Fruit fly (Drosophila melanogaster): ENCODE measurements around the gene CG5895.

The CG5895 gene

dm6 chr3L:16048086-16048485, 12.8 kb downstream of the CG5895 start (continued):
- TF ChIP-seq achi (GFP tag; optimal IDR thresholded peaks at IDR 0.05) (peak; percentile 51), Eip78C (GFP tag) (peak; percentile 91), Eip75B (GFP tag; optimal IDR thresholded peaks at IDR 0.05) (peak; percentile 61), CG6163 (GFP tag; IDR thresholded peaks at IDR 0.05) (peak; percentile 81), CG31627 (GFP tag; optimal IDR thresholded peaks at IDR 0.05) (peak; percentile 81), CG34406 (GFP tag; optimal IDR thresholded peaks at IDR 0.05) (peak; percentile 64), Gug (GFP tag; IDR thresholded peaks at IDR 0.05) (peak; percentile 34; the same call in 1 of the 2 replicates), CG6808 (GFP tag; optimal IDR thresholded peaks at IDR 0.05) (peak; percentile 68), CG8119 (GFP tag; IDR thresholded peaks at IDR 0.05) (peak; percentile 71), CG15336 (GFP tag; IDR thresholded peaks at IDR 0.05) (peak; percentile 74), Sox15 (GFP tag; optimal IDR thresholded peaks at IDR 0.05) (peak; percentile 48), CG11294 (GFP tag; IDR thresholded peaks at IDR 0.05) (peak; percentile 45; the same call in 1 of the 2 replicates), OdsH (GFP tag; optimal IDR thresholded peaks at IDR 0.05) (peak; percentile 60), CG1621 (tag; optimal IDR thresholded peaks at IDR 0.05) (peak; percentile 74), pdm3 (GFP tag; optimal IDR thresholded peaks at IDR 0.05) (peak; percentile 80), Smox (GFP tag; optimal IDR thresholded peaks at IDR 0.05) (peak; percentile 65), fd59A (GFP tag; optimal IDR thresholded peaks at IDR 0.05) (peak; percentile 59), acj6 (GFP tag; optimal IDR thresholded peaks at IDR 0.05) (peak; percentile 69), svp (GFP tag) (peak; percentile 88), CG8319 (GFP tag; optimal IDR thresholded peaks at IDR 0.05) (peak; percentile 52), Hr38 (GFP tag; optimal IDR thresholded peaks at IDR 0.05) (no peak), Sox14 (GFP tag; optimal IDR thresholded peaks at IDR 0.05) (peak; percentile 80), topi (GFP tag; optimal IDR thresholded peaks at IDR 0.05) (peak; percentile 83)

- TF ChIP-seq CG16779 (tag; optimal IDR thresholded peaks at IDR 0.05), result no peak
- no peak for TF ChIP-seq CG6792 (GFP tag; optimal IDR thresholded peaks at IDR 0.05)
- TF ChIP-seq CG11294 (GFP tag; IDR thresholded peaks at IDR 0.05), result no peak
- TF ChIP-seq Eip75B (GFP tag; optimal IDR thresholded peaks at IDR 0.05), result no peak
- no peak for TF ChIP-seq pdm3 (GFP tag; optimal IDR thresholded peaks at IDR 0.05)
- peak; percentile 37 for TF ChIP-seq Ets96B (tag; optimal IDR thresholded peaks at IDR 0.05)
- TF ChIP-seq fkh (GFP tag; optimal IDR thresholded peaks at IDR 0.05), result no peak
- TF ChIP-seq Hr4 (GFP tag; optimal IDR thresholded peaks at IDR 0.05), result no peak
- TF ChIP-seq CG15336 (GFP tag; IDR thresholded peaks at IDR 0.05), result no peak
- no peak for TF ChIP-seq spab (GFP tag; optimal IDR thresholded peaks at IDR 0.05)
- no peak for TF ChIP-seq Met (GFP tag; optimal IDR thresholded peaks at IDR 0.05)
- TF ChIP-seq OdsH (GFP tag; optimal IDR thresholded peaks at IDR 0.05), result peak; percentile 16
- TF ChIP-seq CG6808 (GFP tag; optimal IDR thresholded peaks at IDR 0.05), result no peak
- no peak for TF ChIP-seq achi (GFP tag; optimal IDR thresholded peaks at IDR 0.05)
- TF ChIP-seq Lpt (GFP tag; optimal IDR thresholded peaks at IDR 0.05), result no peak
- TF ChIP-seq acj6 (GFP tag; optimal IDR thresholded peaks at IDR 0.05), result no peak
- TF ChIP-seq svp (GFP tag), result peak; percentile 49
- no peak for TF ChIP-seq salr (GFP tag; optimal IDR thresholded peaks at IDR 0.05)
- no peak for TF ChIP-seq CG11762 (GFP tag; optimal IDR thresholded peaks at IDR 0.05; ENCODE audit: insufficient read depth)
- no peak for TF ChIP-seq CG6276 (GFP tag; optimal IDR thresholded peaks at IDR 0.05)
- peak; percentile 95 for TF ChIP-seq dsx (GFP tag; optimal IDR thresholded peaks at IDR 0.05; ENCODE audit: poor library complexity, severe bottlenecking)
- TF ChIP-seq net (GFP tag; optimal IDR thresholded peaks at IDR 0.05), result no peak
- TF ChIP-seq CG6854 (GFP tag; optimal IDR thresholded peaks at IDR 0.05), result no peak
- TF ChIP-seq cyc (GFP tag; optimal IDR thresholded peaks at IDR 0.05), result no peak
- 0 out of 3 replicates have a peak, but pooled peaks have one; percentile 5 for TF ChIP-seq CG6163 (GFP tag; IDR thresholded peaks at IDR 0.05)
- no peak for TF ChIP-seq CG32006 (GFP tag; optimal IDR thresholded peaks at IDR 0.05)
- TF ChIP-seq CG10631 (GFP tag; optimal IDR thresholded peaks at IDR 0.05), result no peak
- TF ChIP-seq vri (GFP tag; optimal IDR thresholded peaks at IDR 0.05), result peak; percentile 37
- TF ChIP-seq Hr38 (GFP tag; optimal IDR thresholded peaks at IDR 0.05), result no peak
- peak; percentile 18 for TF ChIP-seq Eip78C (GFP tag)
- peak; percentile 17 for TF ChIP-seq CG3032 (tag; optimal IDR thresholded peaks at IDR 0.05)
- no peak for TF ChIP-seq CG31627 (GFP tag; optimal IDR thresholded peaks at IDR 0.05)
- TF ChIP-seq ss (GFP tag; optimal IDR thresholded peaks at IDR 0.05), result peak in 1 of 2 experiments; percentile 19
- no peak; the same call in 2 of the 3 replicates for TF ChIP-seq CG8119 (GFP tag; IDR thresholded peaks at IDR 0.05)
- TF ChIP-seq CG34406 (GFP tag; optimal IDR thresholded peaks at IDR 0.05), result no peak
- no peak for TF ChIP-seq CG8319 (GFP tag; optimal IDR thresholded peaks at IDR 0.05)
- TF ChIP-seq lz (GFP tag; optimal IDR thresholded peaks at IDR 0.05), result no peak
- no peak for TF ChIP-seq CG1621 (tag; optimal IDR thresholded peaks at IDR 0.05)
- TF ChIP-seq fd59A (GFP tag; optimal IDR thresholded peaks at IDR 0.05), result no peak
These were observed 13.6 kb downstream of the CG5895 start for dm6 chr3L:16048722-16049459.
